Fruit fly (Drosophila melanogaster): Measurements from ENCODE around the gene ppk18.

dm6 chr2L:9774980-9775628, 4.3 kb upstream of the ppk18 start, which contains the start of the genes ppk11 and ppk16:
- TF ChIP-seq YL-1 (GFP tag; optimal IDR thresholded peaks at IDR 0.05) (no peak), pan (optimal IDR thresholded peaks at IDR 0.05) (no peak), pan (GFP tag; optimal IDR thresholded peaks at IDR 0.05 in 1 of 2, IDR thresholded peaks at IDR 0.05 in 1 of 2) (no peak), dysf (GFP tag; IDR thresholded peaks at IDR 0.05) (no peak; the same call in 2 of the 3 replicates), CG8478 (optimal IDR thresholded peaks at IDR 0.05) (no peak), tx (GFP tag; optimal IDR thresholded peaks at IDR 0.05) (no peak), toy (GFP tag; IDR thresholded peaks at IDR 0.05) (no peak; the same call in 1 of the 2 replicates), nerfin-1 (tag; optimal IDR thresholded peaks at IDR 0.05) (no peak), CG15479 (GFP tag; optimal IDR thresholded peaks at IDR 0.05) (no peak), Ets97D (GFP tag; optimal IDR thresholded peaks at IDR 0.05) (no peak), Usf (GFP tag; optimal IDR thresholded peaks at IDR 0.05) (no peak)
